Fruit fly (Drosophila melanogaster) whole organism, embryonic: ENCODE measurements around the gene CG42699.
A peak's percentile ranks its signal among the peaks of the same experiment; 100 is the strongest.

ENCODE experiments used
- Aef1 ChIP-seq: fragments of 200-800 bp; sonication (Bioruptor generic); IDR thresholded peaks from 3 replicates; pipeline ENCODE4 v1.3.6; 2022; ENCODE audit warnings: missing biosample characterization, missing genetic modification characterization
- BEAF-32 ChIP-seq: fragments of 200-800 bp; sonication (Bioruptor generic); optimal IDR thresholded peaks from 3 replicates; lab custom pipeline; 2017; ENCODE audit warnings: missing biosample characterization, missing genetic modification characterization, mild to moderate bottlenecking, moderate library complexity, missing genetic modification reagents
- CG10431 ChIP-seq: fragments of 200-800 bp; sonication (Bioruptor generic); optimal IDR thresholded peaks from 3 replicates; lab custom pipeline; 2018; ENCODE audit warnings: missing biosample characterization, mild to moderate bottlenecking, missing genetic modification characterization
- CG11504 ChIP-seq: fragments of 200-800 bp; sonication (Bioruptor generic); optimal IDR thresholded peaks from 3 replicates; lab custom pipeline; 2019; ENCODE audit warnings: missing biosample characterization, mild to moderate bottlenecking, missing genetic modification characterization, moderate library complexity
- CG15601 ChIP-seq: fragments of 200-800 bp; sonication (Bioruptor generic); optimal IDR thresholded peaks from 3 replicates; lab custom pipeline; 2019; ENCODE audit warnings: missing biosample characterization, mild to moderate bottlenecking, missing genetic modification characterization, moderate library complexity
- CG16813 ChIP-seq: fragments of 200-800 bp; sonication (Bioruptor generic); IDR thresholded peaks from 3 replicates; pipeline ENCODE4 v1.3.6; 2022; ENCODE audit warnings: missing biosample characterization, missing genetic modification characterization; ENCODE audit not compliant: partially characterized antibody
- CG16863 ChIP-seq: fragments of 200-800 bp; sonication (Bioruptor generic); optimal IDR thresholded peaks from 3 replicates; lab custom pipeline; 2016; ENCODE audit warnings: missing biosample characterization, missing genetic modification characterization
- CG2712 ChIP-seq: fragments of 200-800 bp; optimal IDR thresholded peaks from 3 replicates; lab custom pipeline; 2019; ENCODE audit warnings: missing biosample characterization, mild to moderate bottlenecking, missing genetic modification characterization, moderate library complexity
- CG34224 ChIP-seq: fragments of 200-800 bp; sonication (Bioruptor generic); IDR thresholded peaks from 3 replicates; pipeline ENCODE4 v1.3.6; 2022; ENCODE audit warnings: missing biosample characterization, missing genetic modification characterization; ENCODE audit not compliant: partially characterized antibody
- CG6683 ChIP-seq: fragments of 200-800 bp; sonication (Bioruptor generic); optimal IDR thresholded peaks from 2 replicates; lab custom pipeline; 2017; ENCODE audit warnings: missing biosample characterization, mild to moderate bottlenecking, missing genetic modification characterization, missing genetic modification reagents
- CG8478 ChIP-seq: fragments of >200 bp; optimal IDR thresholded peaks from 2 replicates; lab custom pipeline; 2018
- CG8944 ChIP-seq: fragments of 200-800 bp; sonication (Bioruptor generic); optimal IDR thresholded peaks from 3 replicates; lab custom pipeline; 2016; ENCODE audit warnings: missing biosample characterization, missing genetic modification characterization
- Dad ChIP-seq: fragments of 200-800 bp; sonication (Bioruptor generic); optimal IDR thresholded peaks from 3 replicates; lab custom pipeline; 2016; ENCODE audit warnings: missing biosample characterization, missing genetic modification characterization
- Doc3 ChIP-seq: fragments of 200-800 bp; sonication (Bioruptor generic); IDR thresholded peaks from 3 replicates; pipeline ENCODE4 v1.3.6; 2022; ENCODE audit warnings: missing biosample characterization, missing genetic modification characterization; ENCODE audit not compliant: partially characterized antibody
- Dref ChIP-seq: fragments of 200-800 bp; sonication (Bioruptor generic); IDR thresholded peaks from 2 replicates; pipeline ENCODE4 v1.3.6; 2022; ENCODE audit warnings: missing biosample characterization, missing genetic modification characterization
- Drgx ChIP-seq: fragments of 200-800 bp; sonication (Bioruptor generic); IDR thresholded peaks from 2 replicates; pipeline ENCODE4 v1.3.6; 2022; ENCODE audit warnings: missing biosample characterization, missing genetic modification characterization
- HLH4C ChIP-seq: fragments of 200-800 bp; sonication (Bioruptor generic); IDR thresholded peaks from 3 replicates; pipeline ENCODE4 v1.3.6; 2022; ENCODE audit warnings: missing biosample characterization, missing genetic modification characterization; ENCODE audit not compliant: partially characterized antibody
- Hand ChIP-seq: fragments of 200-800 bp; sonication (Bioruptor generic); optimal IDR thresholded peaks from 2 replicates; lab custom pipeline; 2017; ENCODE audit warnings: mild to moderate bottlenecking, missing biosample characterization, missing genetic modification reagents, missing genetic modification characterization
- Lim3 ChIP-seq: fragments of 200-800 bp; sonication (Bioruptor generic); IDR thresholded peaks from 2 replicates; pipeline ENCODE4 v1.3.6; 2022; ENCODE audit warnings: missing biosample characterization, missing genetic modification characterization
- Mes4 ChIP-seq: fragments of 200-800 bp; sonication (Bioruptor generic); optimal IDR thresholded peaks from 2 replicates; lab custom pipeline; 2016; ENCODE audit warnings: missing biosample characterization, missing genetic modification characterization
- NC2β ChIP-seq: fragments of 200-800 bp; sonication (Bioruptor generic); optimal IDR thresholded peaks from 2 replicates; lab custom pipeline; 2016; ENCODE audit warnings: missing biosample characterization, missing genetic modification characterization
- Nf-YC ChIP-seq: fragments of 200-800 bp; optimal IDR thresholded peaks from 3 replicates; lab custom pipeline; 2019; ENCODE audit warnings: missing biosample characterization, mild to moderate bottlenecking, missing genetic modification characterization, moderate library complexity
- NfI ChIP-seq: fragments of 200-800 bp; sonication (Bioruptor generic); optimal IDR thresholded peaks from 3 replicates; lab custom pipeline; 2018; ENCODE audit warnings: missing biosample characterization, mild to moderate bottlenecking, missing genetic modification characterization, moderate library complexity
- Oli ChIP-seq: fragments of 200-800 bp; sonication (Bioruptor generic); optimal IDR thresholded peaks from 2 replicates; lab custom pipeline; 2018; ENCODE audit warnings: missing biosample characterization, mild to moderate bottlenecking, missing genetic modification characterization, moderate library complexity
- Opbp ChIP-seq: fragments of 200-800 bp; sonication (Bioruptor generic); IDR thresholded peaks from 3 replicates; pipeline ENCODE4 v1.3.6; 2022; ENCODE audit warnings: missing biosample characterization, missing genetic modification characterization; ENCODE audit not compliant: partially characterized antibody
- Optix ChIP-seq: fragments of 200-800 bp; sonication (Bioruptor generic); IDR thresholded peaks from 3 replicates; pipeline ENCODE4 v1.3.6; 2022; ENCODE audit warnings: missing biosample characterization, missing genetic modification characterization
- PHDP ChIP-seq: fragments of 200-800 bp; sonication (Bioruptor generic); optimal IDR thresholded peaks from 3 replicates; lab custom pipeline; 2018; ENCODE audit warnings: missing biosample characterization, mild to moderate bottlenecking, missing genetic modification characterization, moderate library complexity
- Pdp1 ChIP-seq, 2 experiments: fragments of 200-800 bp; sonication (Bioruptor generic); optimal IDR thresholded peaks; 3 replicates each; lab custom pipeline; 2016; ENCODE audit warnings: missing biosample characterization in 2 of 2, missing genetic modification characterization in 2 of 2, mild to moderate bottlenecking in 1 of 2, moderate library complexity in 1 of 2
- Scr ChIP-seq: fragments of 200-800 bp; sonication (Bioruptor generic); IDR thresholded peaks from 2 replicates; pipeline ENCODE4 v1.3.6; 2022; ENCODE audit warnings: missing biosample characterization, missing genetic modification characterization; ENCODE audit not compliant: partially characterized antibody
- Sry-δ ChIP-seq: fragments of 200-800 bp; sonication (Bioruptor generic); optimal IDR thresholded peaks from 2 replicates; lab custom pipeline; 2016; ENCODE audit warnings: missing biosample characterization, missing genetic modification characterization
- al ChIP-seq: fragments of 200-800 bp; sonication (Bioruptor generic); IDR thresholded peaks from 2 replicates; pipeline ENCODE4 v1.3.6; 2022; ENCODE audit warnings: missing biosample characterization, missing genetic modification characterization
- ara ChIP-seq: fragments of 200-800 bp; sonication (Bioruptor generic); IDR thresholded peaks from 2 replicates; pipeline ENCODE4 v1.3.6; 2022; ENCODE audit warnings: missing biosample characterization, missing genetic modification characterization
- az2 ChIP-seq: fragments of 200-800 bp; sonication (Bioruptor generic); optimal IDR thresholded peaks from 3 replicates; lab custom pipeline; 2016; ENCODE audit warnings: missing biosample characterization, missing genetic modification characterization
- bcd ChIP-seq: fragments of 200-800 bp; sonication (Bioruptor generic); optimal IDR thresholded peaks from 2 replicates; lab custom pipeline; 2017; ENCODE audit warnings: missing biosample characterization, mild to moderate bottlenecking, missing genetic modification characterization
- cas ChIP-seq: fragments of 200-800 bp; sonication (Bioruptor generic); IDR thresholded peaks from 2 replicates; pipeline ENCODE4 v1.3.6; 2022; ENCODE audit warnings: missing biosample characterization, missing genetic modification characterization
- caup ChIP-seq: fragments of 200-800 bp; sonication (Bioruptor generic); optimal IDR thresholded peaks from 3 replicates; lab custom pipeline; 2017; ENCODE audit warnings: missing biosample characterization, mild to moderate bottlenecking, missing genetic modification characterization, moderate library complexity; ENCODE audit not compliant: severe bottlenecking
- cg ChIP-seq: fragments of 200-800 bp; sonication (Bioruptor generic); optimal IDR thresholded peaks from 3 replicates; lab custom pipeline; 2019; ENCODE audit warnings: missing biosample characterization, mild to moderate bottlenecking, missing genetic modification characterization, moderate library complexity
- danr ChIP-seq: fragments of 200-800 bp; sonication (Bioruptor generic); IDR thresholded peaks from 2 replicates; pipeline ENCODE4 v1.3.6; 2022; ENCODE audit warnings: missing biosample characterization, missing genetic modification characterization
- gcm ChIP-seq: fragments of 200-800 bp; sonication (Bioruptor generic); optimal IDR thresholded peaks from 2 replicates; lab custom pipeline; 2019; ENCODE audit warnings: missing biosample characterization, mild to moderate bottlenecking, missing genetic modification characterization, moderate library complexity
- grn ChIP-seq: fragments of 200-800 bp; sonication (Bioruptor generic); optimal IDR thresholded peaks from 3 replicates; lab custom pipeline; 2017; ENCODE audit warnings: missing biosample characterization, missing genetic modification characterization
- hbn ChIP-seq: fragments of 200-800 bp; sonication (Bioruptor generic); IDR thresholded peaks from 2 replicates; pipeline ENCODE4 v1.3.6; 2022; ENCODE audit warnings: missing biosample characterization, missing genetic modification characterization; ENCODE audit not compliant: partially characterized antibody
- jumu ChIP-seq: fragments of 200-800 bp; sonication (Bioruptor generic); optimal IDR thresholded peaks from 3 replicates; lab custom pipeline; 2016; ENCODE audit warnings: missing biosample characterization, missing genetic modification characterization
- mam ChIP-seq: fragments of 200-800 bp; sonication (Bioruptor generic); optimal IDR thresholded peaks from 3 replicates; lab custom pipeline; 2016; ENCODE audit warnings: missing biosample characterization, missing genetic modification characterization
- pb ChIP-seq: fragments of 200-800 bp; sonication (Bioruptor generic); optimal IDR thresholded peaks from 3 replicates; lab custom pipeline; 2016; ENCODE audit warnings: missing biosample characterization, missing genetic modification characterization
- salm ChIP-seq: fragments of 200-800 bp; sonication (Bioruptor generic); optimal IDR thresholded peaks from 2 replicates; lab custom pipeline; 2018; ENCODE audit warnings: missing biosample characterization, mild to moderate bottlenecking, missing genetic modification characterization
- scrt ChIP-seq: fragments of 200-800 bp; sonication (Bioruptor generic); optimal IDR thresholded peaks from 2 replicates; lab custom pipeline; 2018; ENCODE audit warnings: missing biosample characterization, mild to moderate bottlenecking, missing genetic modification characterization, moderate library complexity
- trh ChIP-seq: fragments of 200-800 bp; sonication (Bioruptor generic); optimal IDR thresholded peaks from 2 replicates; lab custom pipeline; 2016; ENCODE audit warnings: missing biosample characterization, missing genetic modification characterization
- z ChIP-seq: fragments of 200-800 bp; sonication (Bioruptor generic); IDR thresholded peaks from 3 replicates; pipeline ENCODE4 v1.3.6; 2022; ENCODE audit warnings: missing biosample characterization, missing genetic modification characterization
- zen2 ChIP-seq: fragments of 200-800 bp; sonication (Bioruptor generic); IDR thresholded peaks from 3 replicates; pipeline ENCODE4 v1.3.6; 2022; ENCODE audit warnings: missing biosample characterization, missing genetic modification characterization; ENCODE audit not compliant: partially characterized antibody

Gene CG42699

dm6 chrX:5763443-5764000 is 831 bp upstream of the CG42699 start (continued):
- no peak for TF ChIP-seq Lim3 (GFP tag; lab: Robert Waterston, UW)
- peak; percentile 24; the same call in 1 of the 3 replicates for TF ChIP-seq CG16813 (GFP tag; lab: Robert Waterston, UW)
- no peak for TF ChIP-seq caup (GFP tag; lab: Kevin White, UChicago)
- TF ChIP-seq zen2 (GFP tag; lab: Robert Waterston, UW): 0 out of 3 replicates have a peak, but pooled peaks have one; percentile 15
- no peak for TF ChIP-seq NC2β
- peak; percentile 16 for TF ChIP-seq BEAF-32 (GFP tag; lab: Kevin White, UChicago)
- no peak for TF ChIP-seq Oli (tag; lab: Kevin White, UChicago)
- no peak for TF ChIP-seq trh (GFP tag; lab: Kevin White, UChicago)
- TF ChIP-seq CG34224 (GFP tag; lab: Robert Waterston, UW): peak; percentile 18; the same call in 1 of the 3 replicates
- TF ChIP-seq Hand (GFP tag; lab: Kevin White, UChicago): no peak
- no peak for TF ChIP-seq PHDP (tag; lab: Kevin White, UChicago)
- TF ChIP-seq CG8944 (GFP tag; lab: Kevin White, UChicago): no peak
- TF ChIP-seq CG2712: no peak
- no peak for TF ChIP-seq az2
- peak; percentile 94 for TF ChIP-seq CG10431 (GFP tag; lab: Kevin White, UChicago)
- TF ChIP-seq bcd: no peak
- no peak for TF ChIP-seq Nf-YC (tag; lab: Kevin White, UChicago)
- TF ChIP-seq Opbp (GFP tag; lab: Robert Waterston, UW): peak; percentile 54; the same call in 1 of the 3 replicates
- no peak for TF ChIP-seq CG16863 (GFP tag; lab: Kevin White, UChicago)
- no peak for TF ChIP-seq CG11504 (tag; lab: Kevin White, UChicago)
- TF ChIP-seq scrt (GFP tag; lab: Kevin White, UChicago): no peak
- TF ChIP-seq al (GFP tag; lab: Robert Waterston, UW): no peak
- no peak for TF ChIP-seq Pdp1 (GFP tag; optimal IDR thresholded peaks at IDR 0.05; lab: Kevin White, UChicago)
- no peak for TF ChIP-seq salm (tag; lab: Kevin White, UChicago)
- TF ChIP-seq danr (GFP tag; lab: Robert Waterston, UW): no peak
- TF ChIP-seq Doc3: 0 out of 3 replicates have a peak, but pooled peaks have one; percentile 15
- no peak for TF ChIP-seq cas
- no peak for TF ChIP-seq grn (GFP tag; lab: Kevin White, UChicago)
- TF ChIP-seq Optix: no peak
- TF ChIP-seq NfI (GFP tag; lab: Kevin White, UChicago): no peak
- TF ChIP-seq HLH4C (GFP tag; lab: Robert Waterston, UW): peak; percentile 19; the same call in 1 of the 3 replicates
- no peak for TF ChIP-seq pb
- TF ChIP-seq hbn (GFP tag; lab: Robert Waterston, UW): 0 out of 2 replicates have a peak, but pooled peaks have one; percentile 19
- TF ChIP-seq Sry-δ (GFP tag; lab: Kevin White, UChicago): no peak
- peak; percentile 92 for TF ChIP-seq cg
- no peak for TF ChIP-seq Dad (GFP tag; lab: Kevin White, UChicago)
- TF ChIP-seq mam (GFP tag; lab: Kevin White, UChicago): no peak
- TF ChIP-seq Drgx: no peak
- TF ChIP-seq z: no peak
- TF ChIP-seq Aef1 (GFP tag; lab: Robert Waterston, UW): no peak
- peak; percentile 18 for TF ChIP-seq Scr
- no peak for TF ChIP-seq jumu
- peak; percentile 55 for TF ChIP-seq Dref
- TF ChIP-seq CG15601 (tag; lab: Kevin White, UChicago): no peak
- TF ChIP-seq Mes4 (GFP tag; lab: Kevin White, UChicago): no peak
- peak; percentile 61 for TF ChIP-seq CG8478
- TF ChIP-seq CG6683 (GFP tag; lab: Kevin White, UChicago): no peak
- TF ChIP-seq ara (GFP tag; lab: Robert Waterston, UW): no peak
- no peak for TF ChIP-seq gcm (GFP tag; lab: Kevin White, UChicago)
